Worm (Caenorhabditis elegans) whole organism, midembryonic: Measurements from ENCODE around the gene tcl-2.

ENCODE experiments used
- cog-1 ChIP-seq: sonication (generic microtip); optimal IDR thresholded peaks from 2 replicates; lab custom pipeline; 2016; ENCODE audit warnings: missing genetic modification characterization, missing compliant biosample characterization
- ref-1 ChIP-seq: fragments of 200-800 bp; sonication (Bioruptor generic); conservative IDR thresholded peaks from 2 replicates; pipeline ENCODE4 v1.3.6; 2022; ENCODE audit warnings: missing genetic modification reagents, missing genetic modification characterization, missing compliant biosample characterization
- tab-1 ChIP-seq: fragments of 200-800 bp; sonication (Bioruptor generic); IDR thresholded peaks from 2 replicates; pipeline ENCODE4 v1.3.6; 2022; ENCODE audit warnings: missing genetic modification characterization, missing compliant biosample characterization
- ztf-23 ChIP-seq: fragments of 200-800 bp; sonication (Bioruptor generic); IDR thresholded peaks from 2 replicates; pipeline ENCODE4 v1.3.6; 2022; ENCODE audit warnings: missing genetic modification reagents, missing genetic modification characterization, missing compliant biosample characterization
- ztf-29 ChIP-seq: fragments of 200-800 bp; sonication (Bioruptor generic); IDR thresholded peaks from 2 replicates; pipeline ENCODE4 v1.3.6; 2022; ENCODE audit warnings: missing genetic modification reagents, missing genetic modification characterization, missing compliant biosample characterization

ce11 chrIV:183519-183918 lies 4.6 kb downstream of the tcl-2 start:
- TF ChIP-seq ztf-29 (GFP tag; lab: Robert Waterston, UW) (no peak), cog-1 (no peak), ztf-23 (GFP tag; lab: Robert Waterston, UW) (no peak), ref-1 (GFP tag; lab: Robert Waterston, UW) (no peak), tab-1 (no peak)
